Fruit fly (Drosophila melanogaster): ENCODE data around the gene eater.

The eater gene

DNA sequence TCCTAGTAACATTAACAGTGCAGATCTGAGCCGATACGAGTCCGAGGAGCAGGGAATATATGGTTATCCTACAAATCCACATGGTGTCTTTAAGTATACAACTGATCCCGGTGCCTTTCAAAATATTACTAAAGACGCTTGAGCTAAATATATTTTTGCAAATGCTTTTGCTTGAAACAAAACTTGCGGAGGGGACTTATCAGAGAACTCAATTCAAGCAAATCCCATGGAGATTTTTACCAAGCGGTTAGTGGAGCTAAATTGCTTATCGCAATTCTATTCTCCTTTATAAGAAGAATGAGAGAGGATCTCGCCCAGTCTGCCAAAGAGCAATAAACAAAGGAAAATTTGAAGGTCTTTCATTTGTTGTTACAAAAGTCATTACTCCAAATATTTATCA is at the start of gene eater:
eater (minus strand) TSS at position 101 of the 400 bp plus-strand sequence.
- TF ChIP-seq Myc (optimal IDR thresholded peaks at IDR 0.05) (no peak), ttk (optimal IDR thresholded peaks at IDR 0.05) (no peak), psq (optimal IDR thresholded peaks at IDR 0.05) (no peak), insv (optimal IDR thresholded peaks at IDR 0.05) (no peak), Sin3A (optimal IDR thresholded peaks at IDR 0.05) (no peak), h (optimal IDR thresholded peaks at IDR 0.05) (no peak)

dm6 chr3R:27139963-27140362 is 40.5 kb upstream of the eater start:
- no peak for TF ChIP-seq psq (optimal IDR thresholded peaks at IDR 0.05)
- no peak for TF ChIP-seq Sin3A (optimal IDR thresholded peaks at IDR 0.05)
- no peak for TF ChIP-seq Myc (optimal IDR thresholded peaks at IDR 0.05)
- TF ChIP-seq insv (optimal IDR thresholded peaks at IDR 0.05) = no peak
- no peak for TF ChIP-seq ttk (optimal IDR thresholded peaks at IDR 0.05)
- no peak for TF ChIP-seq h (optimal IDR thresholded peaks at IDR 0.05)

DNA sequence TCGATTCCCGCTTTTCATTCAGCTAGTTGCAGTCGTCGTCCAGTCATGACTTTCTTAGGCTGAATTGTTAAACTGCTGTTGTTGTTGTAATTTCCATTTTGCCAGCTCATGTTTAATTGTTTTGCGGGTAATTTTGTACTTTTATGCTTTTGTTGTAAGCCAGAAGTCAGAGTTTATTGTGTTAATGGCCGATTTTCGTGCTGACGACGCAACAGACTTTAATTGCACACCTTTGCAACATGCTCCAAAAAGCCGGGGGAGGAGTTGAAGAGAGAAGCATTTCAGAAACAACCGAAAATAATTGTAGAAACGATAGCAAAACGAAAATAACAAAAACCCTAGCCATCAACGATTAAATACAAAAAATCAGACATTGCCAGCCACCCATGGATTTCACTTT is 39.2 kb upstream of the eater start:
- TF ChIP-seq psq (optimal IDR thresholded peaks at IDR 0.05) (no peak), insv (optimal IDR thresholded peaks at IDR 0.05) (no peak), Myc (optimal IDR thresholded peaks at IDR 0.05) (no peak), ttk (optimal IDR thresholded peaks at IDR 0.05) (no peak), Sin3A (optimal IDR thresholded peaks at IDR 0.05) (no peak), h (optimal IDR thresholded peaks at IDR 0.05) (no peak)

- no peak for TF ChIP-seq insv (optimal IDR thresholded peaks at IDR 0.05)
- no peak for TF ChIP-seq Myc (optimal IDR thresholded peaks at IDR 0.05)
- TF ChIP-seq ttk (optimal IDR thresholded peaks at IDR 0.05) = no peak
- no peak for TF ChIP-seq Sin3A (optimal IDR thresholded peaks at IDR 0.05)
- no peak for TF ChIP-seq h (optimal IDR thresholded peaks at IDR 0.05)
- no peak for TF ChIP-seq psq (optimal IDR thresholded peaks at IDR 0.05)
Measured at dm6 chr3R:27137914-27138323, 38.4 kb upstream of the eater start.

DNA sequence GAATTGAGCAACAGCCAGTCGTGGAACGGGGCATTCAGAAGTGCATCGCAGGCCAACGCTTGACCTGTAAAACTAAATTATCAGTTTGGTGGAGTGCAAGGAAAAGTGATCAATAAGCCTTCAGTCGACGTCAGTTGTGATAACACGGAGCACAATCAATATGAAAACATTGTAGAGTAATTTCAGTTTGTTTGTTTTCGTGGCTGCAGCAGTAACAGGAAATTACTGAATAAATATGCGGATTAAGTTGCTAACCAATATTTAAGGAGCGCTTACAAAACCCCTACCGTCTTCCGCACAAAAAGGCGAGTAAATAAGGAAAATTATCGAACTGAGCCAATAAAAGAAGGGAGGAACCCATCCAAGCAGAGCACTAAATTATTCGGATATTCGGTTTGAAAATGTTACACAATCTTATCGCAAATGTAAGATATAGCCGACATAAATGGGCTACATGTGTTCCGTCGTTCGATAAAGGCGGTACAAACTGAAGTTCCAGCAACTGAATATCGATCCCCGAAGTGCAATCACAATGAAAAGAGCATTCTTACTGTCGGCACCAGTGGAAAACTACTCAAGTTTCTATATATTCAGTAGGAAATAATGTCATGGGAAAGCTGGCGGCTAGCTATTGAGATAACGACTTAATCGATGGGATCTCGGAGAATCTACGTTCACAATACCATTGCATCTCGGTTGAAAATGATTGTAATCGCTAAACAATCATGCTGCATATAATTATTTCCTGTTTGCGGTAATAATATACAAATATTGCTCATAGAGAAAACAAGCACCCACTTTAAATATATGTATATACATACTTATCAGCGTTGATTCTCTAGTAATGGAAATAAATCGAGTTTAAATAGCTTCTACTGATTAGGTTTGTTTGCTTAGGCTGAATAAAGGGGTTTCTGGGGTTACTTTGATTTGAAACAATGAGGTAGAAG is 36.5 kb upstream of the eater start:
- no peak for TF ChIP-seq insv (optimal IDR thresholded peaks at IDR 0.05)
- no peak for TF ChIP-seq Myc (optimal IDR thresholded peaks at IDR 0.05)
- TF ChIP-seq h (optimal IDR thresholded peaks at IDR 0.05) = no peak
- TF ChIP-seq Sin3A (optimal IDR thresholded peaks at IDR 0.05) = no peak
- TF ChIP-seq ttk (optimal IDR thresholded peaks at IDR 0.05) = no peak
- no peak for TF ChIP-seq psq (optimal IDR thresholded peaks at IDR 0.05)

- TF ChIP-seq Myc (optimal IDR thresholded peaks at IDR 0.05) = no peak
- no peak for TF ChIP-seq h (optimal IDR thresholded peaks at IDR 0.05)
- no peak for TF ChIP-seq insv (optimal IDR thresholded peaks at IDR 0.05)
- TF ChIP-seq psq (optimal IDR thresholded peaks at IDR 0.05) = no peak
Measured at dm6 chr3R:27134728-27135361, 35.4 kb upstream of the eater start.

DNA sequence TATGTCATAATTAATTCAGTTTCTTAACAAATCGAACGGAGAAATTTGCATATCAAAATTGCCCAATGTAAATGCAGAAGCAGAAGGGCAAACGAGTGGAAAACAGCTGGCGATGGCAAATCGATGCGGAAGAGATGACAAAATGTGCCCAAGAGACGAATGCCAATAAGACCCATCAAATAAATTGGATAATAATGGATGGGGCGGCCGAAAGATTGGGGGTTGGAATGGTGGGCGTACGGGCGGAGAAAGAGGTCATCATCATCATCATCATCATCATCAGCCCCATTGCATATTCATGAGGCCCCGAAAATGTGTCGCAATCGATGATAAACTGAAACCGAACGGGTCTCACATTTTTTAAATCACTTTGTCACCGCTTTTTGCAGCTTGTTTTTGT is 34.5 kb upstream of the eater start:
- TF ChIP-seq Sin3A (optimal IDR thresholded peaks at IDR 0.05) = no peak
- no peak for TF ChIP-seq Myc (optimal IDR thresholded peaks at IDR 0.05)
- no peak for TF ChIP-seq ttk (optimal IDR thresholded peaks at IDR 0.05)
- no peak for TF ChIP-seq h (optimal IDR thresholded peaks at IDR 0.05)
- no peak for TF ChIP-seq psq (optimal IDR thresholded peaks at IDR 0.05)
- no peak for TF ChIP-seq insv (optimal IDR thresholded peaks at IDR 0.05)

dm6 chr3R:27131408-27131807 is 31.9 kb upstream of the eater start:
- no peak for TF ChIP-seq h (optimal IDR thresholded peaks at IDR 0.05)
- no peak for TF ChIP-seq ttk (optimal IDR thresholded peaks at IDR 0.05)
- TF ChIP-seq psq (optimal IDR thresholded peaks at IDR 0.05) = no peak
- TF ChIP-seq Sin3A (optimal IDR thresholded peaks at IDR 0.05) = no peak
- no peak for TF ChIP-seq insv (optimal IDR thresholded peaks at IDR 0.05)
- no peak for TF ChIP-seq Myc (optimal IDR thresholded peaks at IDR 0.05)

- TF ChIP-seq psq (optimal IDR thresholded peaks at IDR 0.05) (no peak), insv (optimal IDR thresholded peaks at IDR 0.05) (no peak), h (optimal IDR thresholded peaks at IDR 0.05) (no peak), Myc (optimal IDR thresholded peaks at IDR 0.05) (no peak), ttk (optimal IDR thresholded peaks at IDR 0.05) (no peak), Sin3A (optimal IDR thresholded peaks at IDR 0.05) (no peak)
Measured at dm6 chr3R:27130551-27131161, 31.2 kb upstream of the eater start.

- TF ChIP-seq ttk (optimal IDR thresholded peaks at IDR 0.05) (no peak), Myc (optimal IDR thresholded peaks at IDR 0.05) (no peak), Sin3A (optimal IDR thresholded peaks at IDR 0.05) (no peak), psq (optimal IDR thresholded peaks at IDR 0.05) (no peak), insv (optimal IDR thresholded peaks at IDR 0.05) (no peak), h (optimal IDR thresholded peaks at IDR 0.05) (no peak)
Measured at dm6 chr3R:27129580-27130385, 30.3 kb upstream of the eater start.

DNA sequence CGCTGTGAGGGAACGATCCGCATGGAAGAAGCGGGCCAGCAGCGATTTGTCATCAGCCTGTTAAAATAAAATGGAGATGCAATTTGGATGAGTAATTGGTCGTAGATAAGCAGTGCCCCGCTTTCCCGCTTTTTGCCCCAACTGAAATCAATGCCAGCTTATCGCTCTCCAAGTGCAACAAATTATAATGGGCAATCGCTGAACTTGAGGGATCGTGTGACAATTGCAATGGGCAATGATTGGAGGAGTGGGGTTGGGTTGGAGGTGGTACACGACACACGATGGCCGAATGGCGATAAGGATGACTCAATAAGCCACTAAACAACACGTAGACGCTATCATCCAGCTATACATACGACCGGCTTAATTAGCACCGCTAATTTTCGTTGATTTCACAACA is 29.2 kb upstream of the eater start:
- TF ChIP-seq ttk (optimal IDR thresholded peaks at IDR 0.05) (no peak), Sin3A (optimal IDR thresholded peaks at IDR 0.05) (no peak), insv (optimal IDR thresholded peaks at IDR 0.05) (no peak), Myc (optimal IDR thresholded peaks at IDR 0.05) (no peak), psq (optimal IDR thresholded peaks at IDR 0.05) (no peak), h (optimal IDR thresholded peaks at IDR 0.05) (no peak)
